Fruit fly (Drosophila melanogaster): ENCODE measurements around the gene RhoGEF64C.

RhoGEF64C gene

dm6 chr3L:4698032-4698431 lies 5.4 kb downstream of the RhoGEF64C start (continued):
- TF ChIP-seq D (optimal IDR thresholded peaks at IDR 0.05) (no peak), D (GFP tag; optimal IDR thresholded peaks at IDR 0.05) (peak; percentile 69), kah (GFP tag; optimal IDR thresholded peaks at IDR 0.05) (peak; percentile 67), dysf (GFP tag; IDR thresholded peaks at IDR 0.05) (peak; percentile 90), exex (tag; optimal IDR thresholded peaks at IDR 0.05) (peak; percentile 4), CG33557 (GFP tag; optimal IDR thresholded peaks at IDR 0.05) (peak; percentile 22), CG30020 (tag; optimal IDR thresholded peaks at IDR 0.05) (no peak), HHEX (GFP tag; optimal IDR thresholded peaks at IDR 0.05) (peak; percentile 83), E2f1 (GFP tag; IDR thresholded peaks at IDR 0.05) (peak; percentile 83), YL-1 (GFP tag; optimal IDR thresholded peaks at IDR 0.05) (peak; percentile 32), CG4707 (GFP tag; optimal IDR thresholded peaks at IDR 0.05) (peak; percentile 69), Eip74EF (GFP tag; optimal IDR thresholded peaks at IDR 0.05) (peak in 1 of 2 experiments; percentile 13), tap (tag; optimal IDR thresholded peaks at IDR 0.05) (peak; percentile 76), fru (optimal IDR thresholded peaks at IDR 0.05) (no peak), gro (GFP tag; optimal IDR thresholded peaks at IDR 0.05) (peak; percentile 86), CG2875 (GFP tag; optimal IDR thresholded peaks at IDR 0.05) (peak; percentile 50), ab (GFP tag; optimal IDR thresholded peaks at IDR 0.05) (peak; percentile 58), Med (GFP tag) (peak; percentile 98), pnt (GFP tag; optimal IDR thresholded peaks at IDR 0.05) (peak; percentile 73), en (GFP tag; optimal IDR thresholded peaks at IDR 0.05) (peak; percentile 67), CG12744 (GFP tag; optimal IDR thresholded peaks at IDR 0.05) (peak; percentile 71), CG3281 (GFP tag; optimal IDR thresholded peaks at IDR 0.05) (peak; percentile 82), CG13287 (GFP tag; IDR thresholded peaks at IDR 0.05; ENCODE audit: partially characterized antibody) (no peak), Jarid2 (GFP tag; optimal IDR thresholded peaks at IDR 0.05) (peak; percentile 29), CG2129 (GFP tag; IDR thresholded peaks at IDR 0.05; ENCODE audit: partially characterized antibody) (no peak), tgo (GFP tag; IDR thresholded peaks at IDR 0.05) (peak; percentile 79), H15 (GFP tag; IDR thresholded peaks at IDR 0.05) (peak; percentile 84), dpn (GFP tag; optimal IDR thresholded peaks at IDR 0.05) (peak; percentile 80 to 88), disco-r (GFP tag; optimal IDR thresholded peaks at IDR 0.05) (peak; percentile 68), NC2α (GFP tag; optimal IDR thresholded peaks at IDR 0.05) (peak; percentile 58), Asciz (GFP tag; optimal IDR thresholded peaks at IDR 0.05) (peak; percentile 62), Nf-YC (tag; optimal IDR thresholded peaks at IDR 0.05) (peak; percentile 52), luna (GFP tag; optimal IDR thresholded peaks at IDR 0.05) (no peak), CG17912 (GFP tag; optimal IDR thresholded peaks at IDR 0.05) (no peak), NfI (GFP tag; optimal IDR thresholded peaks at IDR 0.05) (peak; percentile 87), al (GFP tag; IDR thresholded peaks at IDR 0.05) (peak; percentile 76), ro (GFP tag; IDR thresholded peaks at IDR 0.05) (peak; percentile 53; the same call in 1 of the 2 replicates), B-H1 (GFP tag; IDR thresholded peaks at IDR 0.05) (peak; percentile 76), CG10366 (GFP tag; IDR thresholded peaks at IDR 0.05) (peak; percentile 82), fd102C (GFP tag; optimal IDR thresholded peaks at IDR 0.05) (no peak), CG9727 (GFP tag; optimal IDR thresholded peaks at IDR 0.05) (peak; percentile 61), crol (GFP tag; IDR thresholded peaks at IDR 0.05) (no peak), trh (GFP tag; optimal IDR thresholded peaks at IDR 0.05) (peak; percentile 60), CG14965 (GFP tag; optimal IDR thresholded peaks at IDR 0.05; ENCODE audit: borderline replicate concordance) (peak; percentile 11), kay (GFP tag; optimal IDR thresholded peaks at IDR 0.05) (no peak), CG7271 (tag; optimal IDR thresholded peaks at IDR 0.05) (no peak), trem (tag; optimal IDR thresholded peaks at IDR 0.05) (peak; percentile 52), Chrac-16 (GFP tag; optimal IDR thresholded peaks at IDR 0.05) (peak; percentile 73), CG6813 (GFP tag; optimal IDR thresholded peaks at IDR 0.05) (peak; percentile 72), Fer1 (GFP tag; optimal IDR thresholded peaks at IDR 0.05) (peak; percentile 82), CG7839 (tag; optimal IDR thresholded peaks at IDR 0.05) (peak; percentile 88)
